Fruit fly (Drosophila melanogaster) whole organism, embryonic: ENCODE results near the gene CG13054.

Source experiments
- Bdp1 ChIP-seq: fragments of 200-800 bp; sonication (Bioruptor generic); optimal IDR thresholded peaks from 3 replicates; lab custom pipeline; 2016; ENCODE audit warnings: missing biosample characterization, missing genetic modification characterization
- CG10209 ChIP-seq: fragments of 200-800 bp; sonication (Bioruptor generic); optimal IDR thresholded peaks from 3 replicates; lab custom pipeline; 2017; ENCODE audit warnings: missing biosample characterization, mild to moderate bottlenecking, missing genetic modification characterization, missing genetic modification reagents
- CG11085 ChIP-seq: fragments of 200-800 bp; sonication (Bioruptor generic); IDR thresholded peaks from 2 replicates; pipeline ENCODE4 v1.3.6; 2022; ENCODE audit warnings: missing biosample characterization, missing genetic modification characterization
- CG11398 ChIP-seq: fragments of 200-800 bp; sonication (Bioruptor generic); optimal IDR thresholded peaks from 2 replicates; lab custom pipeline; 2016; ENCODE audit warnings: missing biosample characterization, missing genetic modification characterization
- CG11695 ChIP-seq: fragments of 200-800 bp; sonication (Bioruptor generic); IDR thresholded peaks from 3 replicates; pipeline ENCODE4 v1.3.6; 2022; ENCODE audit warnings: missing biosample characterization, missing genetic modification characterization
- CG12236 ChIP-seq: fragments of 200-800 bp; sonication (Bioruptor generic); optimal IDR thresholded peaks from 2 replicates; lab custom pipeline; 2016; ENCODE audit warnings: missing biosample characterization, missing genetic modification characterization
- CG12659 ChIP-seq: fragments of 200-800 bp; sonication (Bioruptor generic); optimal IDR thresholded peaks from 3 replicates; lab custom pipeline; 2017; ENCODE audit warnings: mild to moderate bottlenecking, missing biosample characterization, missing genetic modification reagents, missing genetic modification characterization
- CG3847 ChIP-seq: fragments of 200-800 bp; sonication (Bioruptor generic); IDR thresholded peaks from 2 replicates; pipeline ENCODE4 v1.3.6; 2022; ENCODE audit warnings: missing biosample characterization, missing genetic modification characterization
- CG4328 ChIP-seq: fragments of 200-800 bp; sonication (Bioruptor generic); optimal IDR thresholded peaks from 3 replicates; lab custom pipeline; 2017; ENCODE audit warnings: missing biosample characterization, missing genetic modification reagents, missing genetic modification characterization
- CG6254 ChIP-seq: fragments of 200-800 bp; sonication (Bioruptor generic); optimal IDR thresholded peaks from 3 replicates; lab custom pipeline; 2017; ENCODE audit warnings: mild to moderate bottlenecking, missing biosample characterization, missing genetic modification reagents, missing genetic modification characterization
- CG6272 ChIP-seq: fragments of 200-800 bp; sonication (Bioruptor generic); IDR thresholded peaks from 2 replicates; pipeline ENCODE4 v1.3.6; 2022; ENCODE audit warnings: missing biosample characterization, missing genetic modification characterization
- CG7372 ChIP-seq: fragments of 200-800 bp; sonication (Bioruptor generic); IDR thresholded peaks from 2 replicates; pipeline ENCODE4 v1.3.6; 2022; ENCODE audit warnings: missing biosample characterization, missing genetic modification characterization
- Dip2 ChIP-seq: fragments of 200-800 bp; sonication (Bioruptor generic); IDR thresholded peaks from 2 replicates; pipeline ENCODE4 v1.3.6; 2022; ENCODE audit warnings: missing biosample characterization, missing genetic modification characterization
- Drgx ChIP-seq: fragments of 200-800 bp; sonication (Bioruptor generic); IDR thresholded peaks from 2 replicates; pipeline ENCODE4 v1.3.6; 2022; ENCODE audit warnings: missing biosample characterization, missing genetic modification characterization
- Ets65A ChIP-seq: fragments of 200-800 bp; sonication (Bioruptor generic); peaks from one replicate; lab custom pipeline; 2016; ENCODE audit warnings: missing biosample characterization, missing genetic modification characterization
- Fer3 ChIP-seq: fragments of 200-800 bp; sonication (Bioruptor generic); optimal IDR thresholded peaks from 2 replicates; lab custom pipeline; 2018; ENCODE audit warnings: missing biosample characterization, mild to moderate bottlenecking, missing genetic modification characterization, moderate library complexity
- Gsc ChIP-seq: fragments of 200-800 bp; sonication (Bioruptor generic); IDR thresholded peaks from 2 replicates; pipeline ENCODE4 v1.3.6; 2022; ENCODE audit warnings: missing biosample characterization, missing genetic modification characterization
- HmgD ChIP-seq: fragments of 200-800 bp; sonication (Bioruptor generic); optimal IDR thresholded peaks from 3 replicates; lab custom pipeline; 2016; ENCODE audit warnings: missing biosample characterization, missing genetic modification characterization
- MBD-R2 ChIP-seq: fragments of 200-800 bp; sonication (Bioruptor generic); IDR thresholded peaks from 2 replicates; pipeline ENCODE4 v1.3.6; 2022; ENCODE audit warnings: missing biosample characterization, missing genetic modification characterization
- Max ChIP-seq: fragments of 200-800 bp; sonication (Bioruptor generic); optimal IDR thresholded peaks from 2 replicates; lab custom pipeline; 2016; ENCODE audit warnings: missing biosample characterization, mild to moderate bottlenecking, missing genetic modification characterization
- Ptx1 ChIP-seq: fragments of 200-800 bp; sonication (Bioruptor generic); IDR thresholded peaks from 2 replicates; pipeline ENCODE4 v1.3.6; 2022; ENCODE audit warnings: missing biosample characterization, missing genetic modification characterization
- Rx ChIP-seq: fragments of 200-800 bp; sonication (Bioruptor generic); IDR thresholded peaks from 2 replicates; pipeline ENCODE4 v1.3.6; 2022; ENCODE audit warnings: missing biosample characterization, missing genetic modification characterization
- al ChIP-seq: fragments of 200-800 bp; sonication (Bioruptor generic); IDR thresholded peaks from 2 replicates; pipeline ENCODE4 v1.3.6; 2022; ENCODE audit warnings: missing biosample characterization, missing genetic modification characterization
- amos ChIP-seq: fragments of 200-800 bp; sonication (Bioruptor generic); IDR thresholded peaks from 2 replicates; pipeline ENCODE4 v1.3.6; 2022; ENCODE audit warnings: missing biosample characterization, missing genetic modification characterization; ENCODE audit not compliant: partially characterized antibody
- br ChIP-seq: fragments of >200 bp; optimal IDR thresholded peaks from 2 replicates; lab custom pipeline; 2017
- bsh ChIP-seq, 2 experiments: fragments of 200-800 bp; sonication (Bioruptor generic); optimal IDR thresholded peaks; 2 replicates each; lab custom pipeline; 2017 to 2018; ENCODE audit warnings: mild to moderate bottlenecking in 2 of 2, missing biosample characterization in 2 of 2, missing genetic modification characterization in 2 of 2, moderate library complexity in 1 of 2
- croc ChIP-seq: fragments of 200-800 bp; sonication (Bioruptor generic); conservative IDR thresholded peaks from 3 replicates; pipeline ENCODE4 v1.3.6; 2022; ENCODE audit warnings: missing biosample characterization, missing genetic modification characterization
- crol ChIP-seq: fragments of 200-800 bp; sonication (Bioruptor generic); IDR thresholded peaks from 2 replicates; pipeline ENCODE4 v1.3.6; 2022; ENCODE audit warnings: missing biosample characterization, missing genetic modification characterization
- dati ChIP-seq: fragments of 200-800 bp; sonication (Bioruptor generic); IDR thresholded peaks from 2 replicates; pipeline ENCODE4 v1.3.6; 2022; ENCODE audit warnings: missing biosample characterization, missing genetic modification characterization
- dimm ChIP-seq: fragments of 200-800 bp; sonication (Bioruptor generic); IDR thresholded peaks from 2 replicates; pipeline ENCODE4 v1.3.6; 2022; ENCODE audit warnings: missing biosample characterization, missing genetic modification characterization
- dmrt99B ChIP-seq: fragments of 200-800 bp; sonication (Bioruptor generic); optimal IDR thresholded peaks from 2 replicates; lab custom pipeline; 2018; ENCODE audit warnings: missing biosample characterization, mild to moderate bottlenecking, missing genetic modification characterization, moderate library complexity
- gro ChIP-seq: fragments of 200-800 bp; sonication (Bioruptor generic); optimal IDR thresholded peaks from 2 replicates; lab custom pipeline; 2016; ENCODE audit warnings: missing biosample characterization, missing genetic modification characterization
- hth ChIP-seq: fragments of >200 bp; optimal IDR thresholded peaks from 2 replicates; lab custom pipeline; 2017; ENCODE audit warnings: inconsistent platforms
- nerfin-2 ChIP-seq: fragments of 200-800 bp; sonication (Bioruptor generic); IDR thresholded peaks from 2 replicates; pipeline ENCODE4 v1.3.6; 2022; ENCODE audit warnings: missing biosample characterization, missing genetic modification characterization; ENCODE audit not compliant: partially characterized antibody
- nom ChIP-seq: fragments of 200-800 bp; sonication (Bioruptor generic); optimal IDR thresholded peaks from 2 replicates; lab custom pipeline; 2017; ENCODE audit warnings: missing biosample characterization, missing genetic modification characterization, mild to moderate bottlenecking, moderate library complexity, missing genetic modification reagents
- psq ChIP-seq: fragments of 200-800 bp; sonication (Bioruptor generic); optimal IDR thresholded peaks from 2 replicates; lab custom pipeline; 2017; ENCODE audit warnings: missing biosample characterization, missing genetic modification characterization
- sens ChIP-seq: fragments of 200-800 bp; sonication (Bioruptor generic); peaks from one replicate; lab custom pipeline; 2016; ENCODE audit warnings: missing biosample characterization, missing genetic modification characterization
- sens-2 ChIP-seq: fragments of 200-800 bp; sonication (Bioruptor generic); IDR thresholded peaks from 2 replicates; pipeline ENCODE4 v1.3.6; 2022; ENCODE audit warnings: missing biosample characterization, missing genetic modification characterization
- ssp ChIP-seq: fragments of 200-800 bp; sonication (Bioruptor generic); IDR thresholded peaks from 2 replicates; pipeline ENCODE4 v1.3.6; 2022; ENCODE audit warnings: missing biosample characterization, missing genetic modification characterization
- stwl ChIP-seq: fragments of 200-800 bp; sonication (Bioruptor generic); optimal IDR thresholded peaks from 3 replicates; lab custom pipeline; 2018; ENCODE audit warnings: missing biosample characterization, mild to moderate bottlenecking, missing genetic modification characterization, moderate library complexity
- toy ChIP-seq: fragments of 200-800 bp; sonication (Bioruptor generic); IDR thresholded peaks from 2 replicates; pipeline ENCODE4 v1.3.6; 2022; ENCODE audit warnings: missing biosample characterization, missing genetic modification characterization
- wor ChIP-seq: fragments of 200-800 bp; sonication (Bioruptor generic); IDR thresholded peaks from 2 replicates; pipeline ENCODE4 v1.3.6; 2022; ENCODE audit warnings: missing biosample characterization, missing genetic modification characterization

Gene CG13054

DNA sequence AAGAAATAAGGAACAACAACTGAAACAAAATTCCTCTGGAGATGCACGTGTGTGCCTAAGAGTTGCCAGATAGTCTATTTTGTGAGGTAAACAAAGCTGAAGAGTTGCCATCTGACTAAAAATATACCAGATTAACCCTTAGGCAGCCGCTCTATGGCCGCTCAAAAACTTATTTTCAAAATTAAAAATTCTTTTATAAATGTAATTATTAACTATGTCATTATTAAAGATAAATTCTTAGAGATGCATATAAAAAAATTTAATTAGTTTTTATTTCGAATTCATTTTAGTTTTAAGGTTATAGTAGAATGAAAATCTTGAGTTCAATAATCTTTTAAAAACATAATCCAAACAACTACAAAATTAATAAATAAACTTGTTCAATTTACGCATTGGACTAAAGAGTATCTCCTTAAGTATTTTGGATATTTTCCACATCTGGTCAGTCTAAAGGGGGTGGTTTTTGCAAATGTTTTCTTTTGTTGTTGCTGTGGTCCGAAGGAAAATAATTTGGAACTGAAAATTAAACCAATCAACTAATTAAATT lies 28.3 kb downstream of the CG13054 start, which contains the start of gene Tmx3 (continued):
- TF ChIP-seq gro (GFP tag; lab: Kevin White, UChicago): no peak
- no peak for TF ChIP-seq CG11398
- peak; percentile 88 for TF ChIP-seq CG7372 (GFP tag; lab: Robert Waterston, UW)
- peak; percentile 94 for TF ChIP-seq MBD-R2
- peak; percentile 92 for TF ChIP-seq CG12659 (GFP tag; lab: Kevin White, UChicago)
- TF ChIP-seq nerfin-2 (GFP tag; lab: Robert Waterston, UW): no peak

DNA sequence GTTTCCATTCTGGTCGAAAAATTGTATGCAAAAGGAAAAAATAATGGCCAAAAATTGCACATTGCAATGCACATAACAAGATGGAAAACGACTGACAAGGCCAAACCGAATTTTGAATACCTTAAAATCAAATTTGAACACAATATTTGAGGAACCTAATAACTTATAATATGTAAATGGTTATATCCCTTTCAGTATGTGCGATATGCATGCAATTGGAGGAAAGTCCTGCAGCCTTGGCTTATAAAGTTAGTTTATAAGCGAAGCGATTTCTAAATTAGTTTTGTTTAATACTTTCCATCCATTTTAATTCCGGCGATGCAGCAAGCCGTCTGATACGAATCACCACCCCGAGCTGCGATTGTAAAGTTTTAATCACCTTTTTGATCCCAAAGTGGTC lies 31.8 kb downstream of the CG13054 start:
- TF ChIP-seq CG12236: no peak
- peak; percentile 46 for TF ChIP-seq Ets65A

DNA sequence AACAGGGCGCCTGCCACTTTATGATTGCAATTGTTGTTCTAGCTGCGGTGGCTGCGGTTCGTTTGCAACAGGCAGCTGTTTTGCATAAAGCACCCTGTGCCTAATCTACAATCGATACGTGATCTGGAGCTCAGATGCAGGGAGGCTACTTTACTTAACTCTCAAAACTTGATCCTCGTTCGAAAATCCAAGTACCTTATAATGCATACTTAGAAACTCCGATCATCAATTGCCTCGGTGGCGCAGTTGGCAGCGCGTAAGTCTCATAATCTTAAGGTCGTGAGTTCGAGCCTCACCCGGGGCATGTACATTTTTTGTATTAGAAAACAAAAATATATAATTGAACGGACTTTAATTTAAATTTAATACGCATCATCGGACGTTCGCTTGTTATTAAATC lies 35.2 kb downstream of the CG13054 start:
- TF ChIP-seq CG6272 (GFP tag; lab: Robert Waterston, UW) (0 out of 2 replicates have a peak, but pooled peaks have one; percentile 24), Gsc (0 out of 2 replicates have a peak, but pooled peaks have one; percentile 5), Bdp1 (peak; percentile 64), amos (GFP tag; lab: Robert Waterston, UW) (peak; percentile 18; the same call in 1 of the 2 replicates), CG6254 (GFP tag; lab: Kevin White, UChicago) (peak; percentile 78), CG11085 (no peak)
- TF ChIP-seq, all 482 proteins: peak for 5

DNA sequence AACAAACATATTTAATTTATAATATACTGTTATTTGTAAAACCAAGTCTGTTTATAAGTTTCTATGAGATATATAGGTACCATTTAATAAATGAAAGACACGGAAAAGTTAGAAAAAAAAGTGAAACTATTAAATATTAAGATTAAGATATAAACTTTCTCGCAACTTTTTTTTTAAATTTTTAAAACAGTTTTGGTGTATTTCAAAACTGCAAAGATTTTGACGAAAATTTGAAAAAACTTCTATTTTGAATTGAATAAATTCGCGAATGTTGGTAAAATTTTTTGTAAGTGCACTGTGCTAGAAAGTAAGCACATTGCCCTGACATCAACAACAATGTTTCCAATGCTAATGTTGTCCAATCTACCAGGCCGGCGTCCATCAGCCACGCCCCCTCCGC lies 35.7 kb downstream of the CG13054 start:
- TF ChIP-seq al (no peak), wor (GFP tag; lab: Robert Waterston, UW) (no peak), CG11695 (no peak), Rx (no peak), Dip2 (GFP tag; lab: Robert Waterston, UW) (no peak), dimm (GFP tag; lab: Robert Waterston, UW) (no peak), crol (no peak)

DNA sequence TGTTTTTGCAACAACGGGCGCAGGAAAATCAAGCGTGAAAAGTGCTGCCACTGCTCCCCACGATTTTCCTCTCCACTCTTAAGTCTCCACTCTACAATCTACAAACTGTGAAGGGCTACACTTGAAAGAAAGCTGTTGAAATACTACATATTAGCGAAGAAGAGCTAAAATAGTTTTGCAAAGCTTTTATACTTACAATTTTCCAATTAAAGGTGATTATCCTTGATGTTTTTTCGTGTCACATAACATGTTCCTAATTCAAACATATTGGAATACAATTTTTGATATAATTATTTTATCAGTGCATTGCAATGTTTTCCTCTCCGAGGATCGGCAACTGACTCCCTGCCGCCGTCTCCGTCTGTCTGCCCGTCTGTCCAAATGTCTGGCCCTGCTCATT lies 39.1 kb downstream of the CG13054 start:
- TF ChIP-seq Fer3 (tag; lab: Kevin White, UChicago): no peak
- TF ChIP-seq Ptx1 (GFP tag; lab: Robert Waterston, UW): 0 out of 2 replicates have a peak, but pooled peaks have one; percentile 15
- TF ChIP-seq stwl: no peak
- no peak for TF ChIP-seq CG3847 (GFP tag; lab: Robert Waterston, UW)
- no peak for TF ChIP-seq dmrt99B
- TF ChIP-seq toy (GFP tag; lab: Robert Waterston, UW): no peak
- no peak for TF ChIP-seq br
- TF ChIP-seq HmgD: no peak
- no peak for TF ChIP-seq sens-2 (GFP tag; lab: Robert Waterston, UW)
- no peak for TF ChIP-seq Dip2 (GFP tag; lab: Robert Waterston, UW)
- peak; percentile 64 for TF ChIP-seq sens
- TF ChIP-seq Drgx (GFP tag; lab: Robert Waterston, UW): peak; percentile 82
- TF ChIP-seq nerfin-2 (GFP tag; lab: Robert Waterston, UW): no peak
- TF ChIP-seq CG4328 (GFP tag; lab: Kevin White, UChicago): no peak
- TF ChIP-seq ssp: no peak
- no peak for TF ChIP-seq hth (lab: Kevin White, UChicago)
- TF ChIP-seq psq (GFP tag; lab: Kevin White, UChicago): no peak
- no peak for TF ChIP-seq CG10209 (GFP tag; lab: Kevin White, UChicago)
- TF ChIP-seq bsh (GFP tag; optimal IDR thresholded peaks at IDR 0.05; lab: Kevin White, UChicago): peak in 1 of 2 experiments; percentile 48
- no peak for TF ChIP-seq nom
- TF ChIP-seq croc: no peak
- no peak for TF ChIP-seq Max
- TF ChIP-seq dati (GFP tag; lab: Robert Waterston, UW): no peak
